Fruit fly (Drosophila melanogaster): Measurements from ENCODE around the gene CG32486.

CG32486 gene

dm6 chr3L:3090581-3091345 lies 20.1 kb upstream of the CG32486 start (continued):
- TF ChIP-seq Myb (GFP tag; optimal IDR thresholded peaks at IDR 0.05) (no peak), D19B (GFP tag; optimal IDR thresholded peaks at IDR 0.05) (no peak), CG2875 (GFP tag; optimal IDR thresholded peaks at IDR 0.05) (peak; percentile 29), Dll (GFP tag; IDR thresholded peaks at IDR 0.05; ENCODE audit: partially characterized antibody) (0 out of 4 replicates have a peak, but pooled peaks have one; percentile 11), CG16863 (GFP tag; optimal IDR thresholded peaks at IDR 0.05) (peak; percentile 40), ken (GFP tag; IDR thresholded peaks at IDR 0.05) (peak; percentile 59; the same call in 1 of the 3 replicates), CG8944 (GFP tag; optimal IDR thresholded peaks at IDR 0.05) (peak; percentile 45), Ets97D (GFP tag; optimal IDR thresholded peaks at IDR 0.05) (no peak), shn (GFP tag; optimal IDR thresholded peaks at IDR 0.05) (peak; percentile 50), Chrac-16 (GFP tag; optimal IDR thresholded peaks at IDR 0.05) (no peak), H2.0 (GFP tag; IDR thresholded peaks at IDR 0.05) (peak; percentile 49), CG5953 (GFP tag; IDR thresholded peaks at IDR 0.05) (no peak), Hr3 (GFP tag; optimal IDR thresholded peaks at IDR 0.05) (peak; percentile 8), dm (GFP tag; optimal IDR thresholded peaks at IDR 0.05) (no peak), gce (GFP tag; IDR thresholded peaks at IDR 0.05) (no peak; the same call in 2 of the 3 replicates), Oaz (GFP tag; IDR thresholded peaks at IDR 0.05) (no peak), CG2120 (GFP tag; optimal IDR thresholded peaks at IDR 0.05) (peak; percentile 54), abd-A (tag; optimal IDR thresholded peaks at IDR 0.05) (peak; percentile 97), Mad (GFP tag; optimal IDR thresholded peaks at IDR 0.05) (peak; percentile 41), CG2889 (GFP tag; IDR thresholded peaks at IDR 0.05) (0 out of 3 replicates have a peak, but pooled peaks have one; percentile 24), cato (GFP tag; optimal IDR thresholded peaks at IDR 0.05; ENCODE audit: borderline replicate concordance) (no peak), CG6791 (GFP tag; IDR thresholded peaks at IDR 0.05; ENCODE audit: partially characterized antibody) (peak; percentile 72; the same call in 2 of the 3 replicates), CoRest (tag; optimal IDR thresholded peaks at IDR 0.05) (peak; percentile 16), Elba2 (GFP tag; optimal IDR thresholded peaks at IDR 0.05) (no peak), pfk (GFP tag; optimal IDR thresholded peaks at IDR 0.05) (no peak), Med (GFP tag) (peak; percentile 89), CTCF (GFP tag; optimal IDR thresholded peaks at IDR 0.05) (peak; percentile 21), CG12219 (GFP tag; optimal IDR thresholded peaks at IDR 0.05) (no peak), CG2199 (GFP tag; IDR thresholded peaks at IDR 0.05) (peak; percentile 69; the same call in 1 of the 3 replicates), Usf (GFP tag; optimal IDR thresholded peaks at IDR 0.05) (no peak), CG13424 (tag; optimal IDR thresholded peaks at IDR 0.05) (peak; percentile 22), CG9876 (GFP tag; optimal IDR thresholded peaks at IDR 0.05) (peak; percentile 9), Max (GFP tag; optimal IDR thresholded peaks at IDR 0.05) (peak; percentile 1), CG3847 (GFP tag; IDR thresholded peaks at IDR 0.05) (peak; percentile 47), otp (GFP tag; IDR thresholded peaks at IDR 0.05) (peak; percentile 50; the same call in 1 of the 3 replicates), CG4328 (GFP tag; optimal IDR thresholded peaks at IDR 0.05) (peak; percentile 13), CG6654 (GFP tag; optimal IDR thresholded peaks at IDR 0.05) (no peak), CG1647 (GFP tag; optimal IDR thresholded peaks at IDR 0.05) (peak; percentile 19), pan (optimal IDR thresholded peaks at IDR 0.05) (no peak), pan (GFP tag; optimal IDR thresholded peaks at IDR 0.05 in 1 of 2, IDR thresholded peaks at IDR 0.05 in 1 of 2) (peak in 1 of 2 experiments; percentile 42), kay (GFP tag; optimal IDR thresholded peaks at IDR 0.05) (peak; percentile 31), nau (GFP tag; optimal IDR thresholded peaks at IDR 0.05) (no peak), CG15514 (GFP tag; optimal IDR thresholded peaks at IDR 0.05) (no peak), CG1529 (GFP tag; optimal IDR thresholded peaks at IDR 0.05) (no peak), ro (GFP tag; IDR thresholded peaks at IDR 0.05) (no peak), CG14965 (GFP tag; optimal IDR thresholded peaks at IDR 0.05; ENCODE audit: borderline replicate concordance) (no peak), Nf-YB (GFP tag; optimal IDR thresholded peaks at IDR 0.05) (no peak), CG4820 (GFP tag; optimal IDR thresholded peaks at IDR 0.05) (no peak), CG14710 (tag; optimal IDR thresholded peaks at IDR 0.05) (peak; percentile 37), CG18764 (GFP tag; optimal IDR thresholded peaks at IDR 0.05) (peak; percentile 49)

All from whole organism, embryonic.